Worm (Caenorhabditis elegans) whole organism, early embryonic: Measurements from ENCODE around the gene col-107.

Experiments
- B0310.2 ChIP-seq: sonication (generic microtip); optimal IDR thresholded peaks from 2 replicates; lab custom pipeline; 2016; ENCODE audit warnings: mild to moderate bottlenecking, missing genetic modification characterization, missing compliant biosample characterization
- aly-1 ChIP-seq: sonication (generic microtip); optimal IDR thresholded peaks from 2 replicates; lab custom pipeline; 2016; ENCODE audit warnings: missing genetic modification characterization, missing compliant biosample characterization
- tra-4 ChIP-seq: sonication (generic microtip); optimal IDR thresholded peaks from 2 replicates; lab custom pipeline; 2017; ENCODE audit warnings: missing genetic modification characterization, missing compliant biosample characterization

DNA sequence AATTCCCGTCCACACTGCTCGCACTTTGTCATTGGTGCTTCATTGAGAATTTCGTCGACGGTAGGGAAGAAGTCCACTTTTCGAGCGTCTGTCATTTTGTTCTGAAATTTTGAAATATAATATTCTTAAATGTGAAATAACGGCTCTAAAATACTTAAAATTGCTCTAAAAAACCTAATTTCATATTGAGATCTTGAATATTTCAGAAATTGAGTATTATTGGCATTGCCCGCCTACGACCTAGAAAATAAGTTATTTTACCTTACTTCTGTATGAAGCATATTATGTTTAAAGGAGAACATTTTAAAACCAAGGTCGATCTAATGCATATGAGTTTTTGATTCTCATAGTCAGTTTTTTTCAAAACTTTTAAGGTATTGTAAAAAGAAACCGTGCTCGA, 1.6 kb downstream of the col-107 start, which contains the start of gene C34H4.5:
- TF ChIP-seq B0310.2 (tag; lab: Kevin White, UChicago): no peak
- TF ChIP-seq aly-1 (tag; lab: Kevin White, UChicago): no peak
- TF ChIP-seq tra-4: no peak
